Worm (Caenorhabditis elegans) whole organism, L1 larva: Measurements from ENCODE around the gene fbxa-29.
A peak's percentile ranks its signal among the peaks of the same experiment; 100 is the strongest.

Experiments
- Y116A8C.19 ChIP-seq: sonication (generic microtip); optimal IDR thresholded peaks from 2 replicates; lab custom pipeline; 2016; ENCODE audit warnings: missing compliant biosample characterization, missing genetic modification characterization, borderline replicate concordance
- alr-1 ChIP-seq: fragments of 200-800 bp; sonication (Bioruptor generic); optimal IDR thresholded peaks from 2 replicates; lab custom pipeline; 2018; ENCODE audit warnings: borderline replicate concordance, mild to moderate bottlenecking, missing genetic modification characterization, missing compliant biosample characterization
- aly-2 ChIP-seq: fragments of 150-350 bp; optimal IDR thresholded peaks from 2 replicates; lab custom pipeline; 2014; ENCODE audit warnings: missing biosample characterization, missing genetic modification characterization
- blmp-1 ChIP-seq: fragments of 150-350 bp; optimal IDR thresholded peaks from 2 replicates; lab custom pipeline; 2014; ENCODE audit warnings: missing biosample characterization, missing genetic modification characterization
- ceh-63 ChIP-seq: fragments of 200-800 bp; sonication (Bioruptor generic); optimal IDR thresholded peaks from 2 replicates; lab custom pipeline; 2018; ENCODE audit warnings: mild to moderate bottlenecking, missing genetic modification characterization, missing compliant biosample characterization
- ceh-8 ChIP-seq: fragments of 200-800 bp; sonication (Bioruptor generic); optimal IDR thresholded peaks from 2 replicates; lab custom pipeline; 2018; ENCODE audit warnings: mild to moderate bottlenecking, missing genetic modification characterization, moderate library complexity, missing compliant biosample characterization
- dpl-1 ChIP-seq, 3 experiments: fragments of 150-350 bp in 2 of 3; sonication (generic microtip) in 1 of 3; optimal IDR thresholded peaks; 2 replicates each; lab custom pipeline; 2014 to 2017; ENCODE audit warnings: missing biosample characterization in 3 of 3, missing genetic modification characterization in 3 of 3, missing genetic modification reagents in 3 of 3
- dsc-1 ChIP-seq: sonication (generic microtip); optimal IDR thresholded peaks from 2 replicates; lab custom pipeline; 2016; ENCODE audit warnings: mild to moderate bottlenecking, missing genetic modification characterization, missing compliant biosample characterization
- efl-1 ChIP-seq, 4 experiments: fragments of 150-350 bp; optimal IDR thresholded peaks in 3 of 4; peaks in 1 of 4; 1 replicate in 1 of 4; 2 replicates in 3 of 4; lab custom pipeline; 2014; ENCODE audit warnings: missing biosample characterization in 2 of 4, missing genetic modification characterization in 2 of 4, missing genetic modification reagents in 2 of 4
- elt-2 ChIP-seq: sonication (generic microtip); optimal IDR thresholded peaks from 2 replicates; lab custom pipeline; 2016; ENCODE audit warnings: missing genetic modification characterization, mild to moderate bottlenecking, inconsistent platforms, missing compliant biosample characterization, missing genetic modification reagents
- elt-3 ChIP-seq, 6 experiments: fragments of 150-350 bp in 1 of 6; sonication (generic microtip); optimal IDR thresholded peaks; 2 replicates each; lab custom pipeline; 2017 to 2018; ENCODE audit warnings: missing biosample characterization in 6 of 6, missing genetic modification characterization in 6 of 6, inconsistent platforms in 1 of 6
- fos-1 ChIP-seq: fragments of 150-350 bp; optimal IDR thresholded peaks from 2 replicates; lab custom pipeline; 2014; ENCODE audit warnings: missing biosample characterization, missing genetic modification characterization
- grh-1 ChIP-seq: fragments of 200-800 bp; sonication (Bioruptor generic); IDR thresholded peaks from 2 replicates; pipeline ENCODE4 v1.3.6; 2022; ENCODE audit warnings: missing genetic modification reagents, missing genetic modification characterization, missing compliant biosample characterization
- lin-13 ChIP-seq: fragments of 150-350 bp; optimal IDR thresholded peaks from 2 replicates; lab custom pipeline; 2014; ENCODE audit warnings: missing biosample characterization, missing genetic modification reagents, missing genetic modification characterization
- lin-14 ChIP-seq: fragments of 200-800 bp; sonication (Bioruptor generic); optimal IDR thresholded peaks from 2 replicates; lab custom pipeline; 2018; ENCODE audit warnings: mild to moderate bottlenecking, missing genetic modification characterization, moderate library complexity, missing compliant biosample characterization
- lin-39 ChIP-seq: fragments of 150-350 bp; optimal IDR thresholded peaks from 2 replicates; lab custom pipeline; 2014; ENCODE audit warnings: missing biosample characterization, missing genetic modification reagents, missing genetic modification characterization
- lir-3 ChIP-seq: sonication (generic microtip); optimal IDR thresholded peaks from 2 replicates; lab custom pipeline; 2016; ENCODE audit warnings: mild to moderate bottlenecking, missing genetic modification characterization, moderate library complexity, missing compliant biosample characterization; ENCODE audit not compliant: poor library complexity
- lsy-2 ChIP-seq, 2 experiments: fragments of 150-350 bp; optimal IDR thresholded peaks; 2 replicates each; lab custom pipeline; 2014; ENCODE audit warnings: missing biosample characterization in 2 of 2, missing genetic modification characterization in 2 of 2
- mep-1 ChIP-seq: fragments of 150-350 bp; optimal IDR thresholded peaks from 2 replicates; lab custom pipeline; 2014; ENCODE audit warnings: missing biosample characterization, missing genetic modification characterization
- nhr-11 ChIP-seq: fragments of 150-350 bp; optimal IDR thresholded peaks from 2 replicates; lab custom pipeline; 2014; ENCODE audit warnings: missing biosample characterization, missing genetic modification characterization
- nhr-12 ChIP-seq: sonication (generic microtip); optimal IDR thresholded peaks from 2 replicates; lab custom pipeline; 2017; ENCODE audit warnings: missing biosample characterization, missing genetic modification characterization
- nhr-19 ChIP-seq: fragments of 200-800 bp; sonication (Bioruptor generic); conservative IDR thresholded peaks from 2 replicates; pipeline ENCODE4 v1.3.6; 2022; ENCODE audit warnings: missing genetic modification characterization, missing compliant biosample characterization
- nhr-20 ChIP-seq: sonication (generic microtip); optimal IDR thresholded peaks from 2 replicates; lab custom pipeline; 2016; ENCODE audit warnings: mild to moderate bottlenecking, missing genetic modification characterization, missing compliant biosample characterization
- nhr-47 ChIP-seq: sonication (generic microtip); optimal IDR thresholded peaks from 2 replicates; lab custom pipeline; 2016; ENCODE audit warnings: mild to moderate bottlenecking, missing genetic modification characterization, moderate library complexity, missing compliant biosample characterization
- nhr-71 ChIP-seq: sonication (generic microtip); optimal IDR thresholded peaks from 2 replicates; lab custom pipeline; 2016; ENCODE audit warnings: mild to moderate bottlenecking, missing genetic modification characterization, moderate library complexity, missing compliant biosample characterization
- nhr-76 ChIP-seq: sonication (generic microtip); optimal IDR thresholded peaks from 2 replicates; lab custom pipeline; 2017; ENCODE audit warnings: missing biosample characterization, missing genetic modification characterization
- pag-3 ChIP-seq: sonication (generic microtip); optimal IDR thresholded peaks from 2 replicates; lab custom pipeline; 2017; ENCODE audit warnings: missing genetic modification characterization, mild to moderate bottlenecking, missing compliant biosample characterization, antibody characterized with exemption, borderline replicate concordance; ENCODE audit not compliant: insufficient read depth
- pqm-1 ChIP-seq: sonication (generic microtip); optimal IDR thresholded peaks from 3 replicates; lab custom pipeline; 2017; ENCODE audit warnings: missing biosample characterization, missing genetic modification characterization
- sox-4 ChIP-seq: sonication (generic microtip); optimal IDR thresholded peaks from 2 replicates; lab custom pipeline; 2016; ENCODE audit warnings: missing genetic modification characterization, missing compliant biosample characterization
- tbx-2 ChIP-seq: sonication (generic microtip); optimal IDR thresholded peaks from 2 replicates; lab custom pipeline; 2016; ENCODE audit warnings: missing genetic modification characterization, missing compliant biosample characterization
- tlp-1 ChIP-seq: fragments of 150-350 bp; optimal IDR thresholded peaks from 2 replicates; lab custom pipeline; 2014; ENCODE audit warnings: missing biosample characterization, missing genetic modification characterization
- unc-62 ChIP-seq: fragments of 150-350 bp; optimal IDR thresholded peaks from 2 replicates; lab custom pipeline; 2014; ENCODE audit warnings: missing biosample characterization, missing genetic modification reagents, missing genetic modification characterization
- unc-86 ChIP-seq: sonication (generic microtip); optimal IDR thresholded peaks from 2 replicates; lab custom pipeline; 2016; ENCODE audit warnings: missing genetic modification characterization, missing compliant biosample characterization
- vab-15 ChIP-seq: sonication (generic microtip); optimal IDR thresholded peaks from 2 replicates; lab custom pipeline; 2017; ENCODE audit warnings: missing genotype, mild to moderate bottlenecking, missing genetic modification characterization, missing compliant biosample characterization
- xbp-1 ChIP-seq: sonication (generic microtip); optimal IDR thresholded peaks from 2 replicates; lab custom pipeline; 2016; ENCODE audit warnings: missing genetic modification characterization, missing compliant biosample characterization
- zag-1 ChIP-seq: fragments of 150-350 bp; optimal IDR thresholded peaks from 2 replicates; lab custom pipeline; 2014; ENCODE audit warnings: missing biosample characterization, missing genetic modification characterization

The fbxa-29 gene

ce11 chrIII:1273655-1274328, at the start of gene fbxa-29:
Gene fbxa-29, minus strand, starts transcription at chrIII:1273705.
- TF ChIP-seq elt-2 (tag; lab: Kevin White, UChicago): peak; percentile 8
- TF ChIP-seq elt-3 (tag; optimal IDR thresholded peaks at IDR 0.05; lab: Kevin White, UChicago): no peak
- TF ChIP-seq, all 84 proteins: peak for 1

ce11 chrIII:1321561-1321960, 48.1 kb upstream of the fbxa-29 start, which contains the start of gene fbxa-15:
Gene fbxa-15, minus strand, starts transcription at chrIII:1321661.
- no peak for TF ChIP-seq lsy-2 (tag; optimal IDR thresholded peaks at IDR 0.05; lab: Kevin White, UChicago)
- no peak for TF ChIP-seq ceh-63 (GFP tag; lab: Kevin White, UChicago)
- no peak for TF ChIP-seq Y116A8C.19 (tag; lab: Kevin White, UChicago)
- TF ChIP-seq lin-39 (tag; lab: Kevin White, UChicago): no peak
- TF ChIP-seq zag-1 (tag; lab: Kevin White, UChicago): no peak
- TF ChIP-seq nhr-20 (tag; lab: Kevin White, UChicago): no peak
- no peak for TF ChIP-seq nhr-47
- TF ChIP-seq lin-14 (GFP tag; lab: Kevin White, UChicago): no peak
- TF ChIP-seq dpl-1 (GFP tag; optimal IDR thresholded peaks at IDR 0.05; lab: Kevin White, UChicago): no peak
- no peak for TF ChIP-seq lir-3
- TF ChIP-seq dsc-1 (tag; lab: Kevin White, UChicago): no peak
- TF ChIP-seq fos-1 (tag; lab: Kevin White, UChicago): no peak
- TF ChIP-seq pqm-1: no peak
- TF ChIP-seq unc-62 (GFP tag; lab: Kevin White, UChicago): no peak
- no peak for TF ChIP-seq ceh-8 (GFP tag; lab: Kevin White, UChicago)
- no peak for TF ChIP-seq aly-2 (tag; lab: Kevin White, UChicago)
- TF ChIP-seq nhr-19 (GFP tag; lab: Robert Waterston, UW): no peak
- TF ChIP-seq, all 84 proteins: peak for 0

ce11 chrIII:1315038-1315437, 41.5 kb upstream of the fbxa-29 start, which contains the start of the genes fbxa-80 and fbxa-19:
Gene fbxa-80, minus strand, starts transcription at chrIII:1315210.
Gene fbxa-19, plus strand, starts transcription at chrIII:1315401.
- peak; percentile 33 for TF ChIP-seq elt-2 (tag; lab: Kevin White, UChicago)
- TF ChIP-seq nhr-12 (tag; lab: Kevin White, UChicago): no peak

ce11 chrIII:1314283-1314682, 40.8 kb upstream of the fbxa-29 start:
- no peak for TF ChIP-seq vab-15 (tag; lab: Kevin White, UChicago)
- no peak for TF ChIP-seq tlp-1 (tag; lab: Kevin White, UChicago)
- no peak for TF ChIP-seq alr-1
- no peak for TF ChIP-seq efl-1 (optimal IDR thresholded peaks at IDR 0.05; lab: Kevin White, UChicago)
- TF ChIP-seq efl-1 (GFP tag; optimal IDR thresholded peaks at IDR 0.05 in 1 of 2; lab: Kevin White, UChicago): peak in 1 of 2 experiments; percentile 24
- no peak for TF ChIP-seq tbx-2 (tag; lab: Kevin White, UChicago)
- no peak for TF ChIP-seq elt-3 (tag; optimal IDR thresholded peaks at IDR 0.05; lab: Kevin White, UChicago)

- TF ChIP-seq nhr-11 (no peak), nhr-76 (tag; lab: Kevin White, UChicago) (no peak), pqm-1 (no peak), lin-13 (no peak), nhr-71 (tag; lab: Kevin White, UChicago) (no peak), dsc-1 (tag; lab: Kevin White, UChicago) (no peak), unc-86 (no peak), alr-1 (no peak), sox-4 (tag; lab: Kevin White, UChicago) (no peak), lsy-2 (tag; optimal IDR thresholded peaks at IDR 0.05; lab: Kevin White, UChicago) (no peak), grh-1 (GFP tag; lab: Robert Waterston, UW) (no peak), mep-1 (tag; lab: Kevin White, UChicago) (no peak), pag-3 (no peak), blmp-1 (tag; lab: Kevin White, UChicago) (no peak), efl-1 (optimal IDR thresholded peaks at IDR 0.05; lab: Kevin White, UChicago) (no peak), efl-1 (GFP tag; optimal IDR thresholded peaks at IDR 0.05 in 1 of 2; lab: Kevin White, UChicago) (no peak), xbp-1 (no peak)
Observed at ce11 chrIII:1311367-1311766, 37.9 kb upstream of the fbxa-29 start.
